Fruit fly (Drosophila melanogaster) Kc167 (cell line): ENCODE measurements around the gene CG9331.

Source experiments
- Myc ChIP-seq: fragments of >200 bp; optimal IDR thresholded peaks from 2 replicates; lab custom pipeline; 2017; ENCODE audit warnings: missing external identifiers
- Sin3A ChIP-seq: fragments of >200 bp; optimal IDR thresholded peaks from 2 replicates; lab custom pipeline; 2018; ENCODE audit warnings: missing external identifiers
- h ChIP-seq: fragments of >200 bp; optimal IDR thresholded peaks from 3 replicates; lab custom pipeline; 2018; ENCODE audit warnings: missing external identifiers

DNA sequence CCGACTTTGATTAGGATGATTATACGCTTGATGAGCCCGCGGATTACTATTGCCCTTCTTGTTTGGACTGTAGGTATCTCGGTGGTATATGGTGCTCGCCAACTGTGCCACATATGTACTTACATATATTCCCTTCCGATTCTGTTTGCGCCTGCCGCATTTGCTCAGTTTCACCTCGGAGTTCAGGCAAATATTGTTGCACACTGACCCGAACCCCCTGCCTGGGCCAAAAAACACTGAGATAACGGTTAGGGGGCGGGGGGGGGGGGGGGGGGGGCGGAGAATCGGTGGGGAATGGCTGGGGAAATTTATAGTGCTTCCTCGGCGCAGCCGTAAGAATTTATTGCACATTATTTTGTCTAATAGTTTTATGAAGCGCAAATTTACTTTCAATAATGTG is 46.7 kb upstream of the CG9331 start:
- TF ChIP-seq h (no peak), Sin3A (lab: Kevin White, UChicago) (no peak), Myc (no peak)
